Worm (Caenorhabditis elegans) whole organism, L4 larva: ENCODE results near the gene lgc-15.

Source experiments
- D1046.2 ChIP-seq: fragments of 200-800 bp; sonication (Bioruptor generic); IDR thresholded peaks from 2 replicates; pipeline ENCODE4 v1.3.6; 2022; ENCODE audit warnings: missing genetic modification characterization, missing compliant biosample characterization
- F10B5.3 ChIP-seq: sonication (generic microtip); optimal IDR thresholded peaks from 2 replicates; lab custom pipeline; 2016; ENCODE audit warnings: mild to moderate bottlenecking, missing genetic modification characterization, missing compliant biosample characterization
- Y5F2A.4 ChIP-seq: fragments of 200-800 bp; sonication (Bioruptor generic); optimal IDR thresholded peaks from 2 replicates; lab custom pipeline; 2018; ENCODE audit warnings: mild to moderate bottlenecking, missing genetic modification characterization, missing compliant biosample characterization
- ZK337.2 ChIP-seq: fragments of 200-800 bp; sonication (Bioruptor generic); IDR thresholded peaks from 2 replicates; pipeline ENCODE4 v1.3.6; 2022; ENCODE audit warnings: missing genetic modification reagents, missing genetic modification characterization, missing compliant biosample characterization
- ZK546.5 ChIP-seq, 2 experiments: sonication (generic microtip); optimal IDR thresholded peaks; 2 replicates each; lab custom pipeline; 2017; ENCODE audit warnings: missing biosample characterization in 2 of 2, missing genetic modification characterization in 2 of 2
- aha-1 ChIP-seq: fragments of 150-350 bp; peaks from one replicate; lab custom pipeline; 2014; ENCODE audit warnings: missing biosample characterization, missing genetic modification characterization
- ceh-20 ChIP-seq: fragments of 200-800 bp; sonication (Bioruptor generic); IDR thresholded peaks from 2 replicates; pipeline ENCODE4 v1.3.6; 2022; ENCODE audit warnings: missing genetic modification reagents, missing genetic modification characterization, missing compliant biosample characterization
- ceh-44 ChIP-seq: fragments of 200-800 bp; sonication (Bioruptor generic); IDR thresholded peaks from 2 replicates; pipeline ENCODE4 v1.3.6; 2022; ENCODE audit warnings: missing genetic modification reagents, missing genetic modification characterization, missing compliant biosample characterization
- ces-1 ChIP-seq: fragments of 150-350 bp; sonication (generic microtip); optimal IDR thresholded peaks from 4 replicates; lab custom pipeline; 2014; ENCODE audit warnings: missing biosample characterization, missing genetic modification reagents, missing genetic modification characterization
- ctbp-1 ChIP-seq: fragments of 200-800 bp; sonication (Bioruptor generic); IDR thresholded peaks from 2 replicates; pipeline ENCODE4 v1.3.6; 2022; ENCODE audit warnings: missing genetic modification reagents, missing genetic modification characterization, missing compliant biosample characterization
- daf-12 ChIP-seq: fragments of 150-350 bp; optimal IDR thresholded peaks from 2 replicates; lab custom pipeline; 2014; ENCODE audit warnings: missing biosample characterization, missing genetic modification reagents, missing genetic modification characterization
- duxl-1 ChIP-seq: sonication (generic microtip); optimal IDR thresholded peaks from 2 replicates; lab custom pipeline; 2016; ENCODE audit warnings: mild to moderate bottlenecking, missing genetic modification characterization, moderate library complexity, missing compliant biosample characterization; ENCODE audit not compliant: poor library complexity
- dve-1 ChIP-seq: sonication (generic microtip); optimal IDR thresholded peaks from 2 replicates; lab custom pipeline; 2017; ENCODE audit warnings: antibody characterized with exemption, mild to moderate bottlenecking, missing genetic modification characterization, missing compliant biosample characterization; ENCODE audit not compliant: insufficient read depth
- hlh-11 ChIP-seq: fragments of 200-800 bp; sonication (Bioruptor generic); optimal IDR thresholded peaks from 2 replicates; lab custom pipeline; 2018; ENCODE audit warnings: mild to moderate bottlenecking, missing genetic modification characterization, missing compliant biosample characterization
- hlh-30 ChIP-seq: sonication (generic microtip); optimal IDR thresholded peaks from 2 replicates; lab custom pipeline; 2017; ENCODE audit warnings: antibody characterized with exemption, mild to moderate bottlenecking, missing genetic modification characterization, missing compliant biosample characterization; ENCODE audit not compliant: insufficient read depth
- jun-1 ChIP-seq: fragments of 150-350 bp; optimal IDR thresholded peaks from 2 replicates; lab custom pipeline; 2014; ENCODE audit warnings: missing biosample characterization, missing genetic modification reagents, missing genetic modification characterization
- lin-29 ChIP-seq: fragments of 200-800 bp; sonication (Bioruptor generic); IDR thresholded peaks from 2 replicates; pipeline ENCODE4 v1.3.6; 2022; ENCODE audit warnings: missing genetic modification reagents, missing genetic modification characterization, missing compliant biosample characterization
- lin-39 ChIP-seq: fragments of 150-350 bp; optimal IDR thresholded peaks from 2 replicates; lab custom pipeline; 2014; ENCODE audit warnings: missing biosample characterization, missing genetic modification reagents, missing genetic modification characterization
- lsy-2 ChIP-seq, 2 experiments: fragments of 150-350 bp in 1 of 2; sonication (generic microtip) in 1 of 2; optimal IDR thresholded peaks; 2 replicates each; lab custom pipeline; 2014 to 2017; ENCODE audit warnings: missing biosample characterization in 2 of 2, missing genetic modification characterization in 2 of 2
- madf-5 ChIP-seq, 2 experiments: fragments of 200-800 bp; sonication (Bioruptor generic); IDR thresholded peaks; 2 replicates each; pipeline ENCODE4 v1.3.6; 2022; ENCODE audit warnings: missing compliant biosample characterization in 2 of 2, missing genetic modification characterization in 2 of 2
- mep-1 ChIP-seq: fragments of 150-350 bp; sonication (generic microtip); optimal IDR thresholded peaks from 3 replicates; lab custom pipeline; 2014; ENCODE audit warnings: missing biosample characterization, missing genetic modification characterization
- mxl-3 ChIP-seq: fragments of 200-800 bp; sonication (Bioruptor generic); optimal IDR thresholded peaks from 2 replicates; lab custom pipeline; 2018; ENCODE audit warnings: mild to moderate bottlenecking, missing genetic modification characterization, missing compliant biosample characterization
- nhr-25 ChIP-seq: sonication (generic microtip); optimal IDR thresholded peaks from 2 replicates; lab custom pipeline; 2017; ENCODE audit warnings: missing genetic modification characterization, mild to moderate bottlenecking, missing compliant biosample characterization, antibody characterized with exemption, moderate library complexity, borderline replicate concordance; ENCODE audit not compliant: insufficient read depth
- nhr-41 ChIP-seq: fragments of 200-800 bp; sonication (Bioruptor generic); IDR thresholded peaks from 2 replicates; pipeline ENCODE4 v1.3.6; 2022; ENCODE audit warnings: missing genetic modification reagents, missing genetic modification characterization, missing compliant biosample characterization
- nhr-6 ChIP-seq: fragments of 150-350 bp; optimal IDR thresholded peaks from 2 replicates; lab custom pipeline; 2014; ENCODE audit warnings: missing biosample characterization, missing genetic modification characterization
- pha-4 ChIP-seq, 2 experiments: fragments of 150-350 bp in 1 of 2; fragments of 200-800 bp in 1 of 2; sonication (Bioruptor generic) in 1 of 2; IDR thresholded peaks in 1 of 2; optimal IDR thresholded peaks in 1 of 2; 2 replicates each; pipeline versions ENCODE4 v1.3.6 to Lab custom; 2014 to 2022; ENCODE audit warnings: missing genetic modification characterization in 2 of 2, missing genetic modification reagents in 2 of 2, missing biosample characterization in 1 of 2, missing compliant biosample characterization in 1 of 2
- php-3 ChIP-seq: fragments of 200-800 bp; sonication (Bioruptor generic); IDR thresholded peaks from 2 replicates; pipeline ENCODE4 v1.3.6; 2022; ENCODE audit warnings: missing genetic modification reagents, missing genetic modification characterization, missing compliant biosample characterization
- pqm-1 ChIP-seq: sonication (generic microtip); optimal IDR thresholded peaks from 2 replicates; lab custom pipeline; 2017; ENCODE audit warnings: missing biosample characterization, missing genetic modification characterization
- unc-62 ChIP-seq, 3 experiments: fragments of 150-350 bp in 1 of 3; sonication (generic microtip); optimal IDR thresholded peaks in 2 of 3; peaks in 1 of 3; 1 replicate in 1 of 3; 2 replicates in 2 of 3; lab custom pipeline; 2014 to 2017; ENCODE audit warnings: missing biosample characterization in 3 of 3, missing genetic modification characterization in 3 of 3, missing genetic modification reagents in 3 of 3, missing genotype in 1 of 3
- vab-7 ChIP-seq: fragments of 200-800 bp; sonication (Bioruptor generic); IDR thresholded peaks from 2 replicates; pipeline ENCODE4 v1.3.6; 2022; ENCODE audit warnings: missing genetic modification reagents, missing genetic modification characterization, missing compliant biosample characterization
- zag-1 ChIP-seq: fragments of 150-350 bp; optimal IDR thresholded peaks from 2 replicates; lab custom pipeline; 2014; ENCODE audit warnings: missing biosample characterization, missing genetic modification characterization
- ztf-11 ChIP-seq: fragments of 150-350 bp; optimal IDR thresholded peaks from 2 replicates; lab custom pipeline; 2014; ENCODE audit warnings: missing biosample characterization, missing genetic modification characterization
- ztf-7 ChIP-seq: fragments of 150-350 bp; optimal IDR thresholded peaks from 2 replicates; lab custom pipeline; 2014; ENCODE audit warnings: missing biosample characterization, missing genetic modification characterization

Gene lgc-15

ce11 chrX:12123152-12123551, 9.0 kb downstream of the lgc-15 start, which contains the start of gene T01H10.11:
Gene T01H10.11 (plus strand): TSS chrX:12123452.
- TF ChIP-seq vab-7 (GFP tag; lab: Robert Waterston, UW) = no peak

- TF ChIP-seq D1046.2 (no peak), nhr-6 (tag; lab: Kevin White, UChicago) (no peak), mxl-3 (GFP tag; lab: Kevin White, UChicago) (no peak), ZK337.2 (GFP tag; lab: Robert Waterston, UW) (no peak), hlh-11 (tag; lab: Kevin White, UChicago) (no peak)
- TF ChIP-seq, all 104 proteins: peak for 0
Observed at ce11 chrX:12125308-12125707, 11.2 kb downstream of the lgc-15 start, which contains the start of gene lgc-18. Gene lgc-18 (plus strand): TSS chrX:12125608.

DNA sequence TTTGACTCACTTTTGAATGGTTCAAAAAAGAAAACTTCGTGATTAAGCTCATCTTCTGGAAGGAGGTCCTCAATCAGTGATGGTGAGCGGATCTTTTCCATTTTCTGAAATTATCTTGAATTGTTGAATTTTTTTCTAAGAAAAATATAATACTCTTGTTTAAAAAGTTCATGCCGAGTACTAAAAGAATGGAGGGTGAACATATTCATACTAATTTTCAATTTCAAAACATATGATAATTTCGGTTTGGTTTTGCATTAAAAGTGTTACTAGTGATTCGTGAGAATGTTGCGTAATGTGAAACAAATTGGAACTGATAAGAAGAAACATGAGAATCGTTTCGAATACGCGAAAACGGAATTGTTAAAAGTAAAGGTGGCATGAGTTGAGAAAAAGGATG, 26.9 kb downstream of the lgc-15 start, which contains the start of gene lyst-1:
lyst-1 (minus strand) TSS at position 101 of the 400 bp plus-strand sequence.
- TF ChIP-seq zag-1 (tag; lab: Kevin White, UChicago) (no peak), nhr-25 (tag; lab: Kevin White, UChicago) (no peak), F10B5.3 (tag; lab: Kevin White, UChicago) (no peak), lin-29 (GFP tag; lab: Robert Waterston, UW) (no peak), mep-1 (no peak), lsy-2 (tag; optimal IDR thresholded peaks at IDR 0.05; lab: Kevin White, UChicago) (no peak), ztf-7 (tag; lab: Kevin White, UChicago) (no peak), ctbp-1 (GFP tag; lab: Robert Waterston, UW) (no peak), lin-39 (no peak), nhr-6 (tag; lab: Kevin White, UChicago) (no peak), hlh-30 (tag; lab: Kevin White, UChicago) (no peak), duxl-1 (no peak), ceh-20 (no peak), unc-62 (GFP tag; optimal IDR thresholded peaks at IDR 0.05 in 1 of 2; lab: Kevin White, UChicago) (no peak), unc-62 (tag; optimal IDR thresholded peaks at IDR 0.05; lab: Kevin White, UChicago) (no peak), Y5F2A.4 (GFP tag; lab: Kevin White, UChicago) (no peak), pha-4 (GFP tag; IDR thresholded peaks at IDR 0.05; lab: Robert Waterston, UW) (no peak), pha-4 (tag; optimal IDR thresholded peaks at IDR 0.05; lab: Kevin White, UChicago) (no peak), php-3 (GFP tag; lab: Robert Waterston, UW) (no peak), ZK337.2 (GFP tag; lab: Robert Waterston, UW) (no peak), daf-12 (no peak)

- TF ChIP-seq jun-1 (tag; lab: Kevin White, UChicago) (no peak), ztf-11 (tag; lab: Kevin White, UChicago) (no peak), madf-5 (GFP tag; IDR thresholded peaks at IDR 0.05; lab: Robert Waterston, UW) (no peak), aha-1 (tag; lab: Kevin White, UChicago) (no peak), pqm-1 (no peak), ces-1 (GFP tag; lab: Kevin White, UChicago) (no peak)
Observed at ce11 chrX:12142569-12142968, 28.4 kb downstream of the lgc-15 start, which contains the start of gene M153.3. Gene M153.3 (plus strand): TSS chrX:12142869.

ce11 chrX:12143693-12144092, 29.6 kb downstream of the lgc-15 start, which contains the start of gene M153.5:
Gene M153.5 (plus strand): TSS chrX:12143993.
- no peak for TF ChIP-seq ZK546.5 (tag; optimal IDR thresholded peaks at IDR 0.05; lab: Kevin White, UChicago)
- no peak for TF ChIP-seq nhr-41
- TF ChIP-seq aha-1 (tag; lab: Kevin White, UChicago) = no peak
- TF ChIP-seq dve-1 = no peak
- no peak for TF ChIP-seq zag-1 (tag; lab: Kevin White, UChicago)
- TF ChIP-seq mxl-3 (GFP tag; lab: Kevin White, UChicago) = no peak
- TF ChIP-seq ceh-44 (GFP tag; lab: Robert Waterston, UW) = no peak
- TF ChIP-seq, all 104 proteins: peak for 0
